Worm (Caenorhabditis elegans): ENCODE results near the gene pals-40.

The pals-40 gene

ce11 chrIII:1401497-1401990 lies 23.7 kb upstream of the pals-40 start, which contains the start of gene pals-19:
pals-19 (plus strand) TSS chrIII:1401940.
- no peak for TF ChIP-seq nhr-11 (tag; optimal IDR thresholded peaks at IDR 0.05)
- TF ChIP-seq fos-1 (tag; optimal IDR thresholded peaks at IDR 0.05) = peak; percentile 82
- TF ChIP-seq nhr-23 (tag; optimal IDR thresholded peaks at IDR 0.05) = no peak

ce11 chrIII:1399670-1400069 lies 21.9 kb upstream of the pals-40 start, which contains the start of gene pals-16:
pals-16 (plus strand) TSS chrIII:1399970.
- TF ChIP-seq nhr-10 (tag; optimal IDR thresholded peaks at IDR 0.05) (no peak), mbf-1 (tag; optimal IDR thresholded peaks at IDR 0.05) (no peak), nhr-25 (tag; optimal IDR thresholded peaks at IDR 0.05) (no peak), F13H6.1 (tag; optimal IDR thresholded peaks at IDR 0.05) (no peak), ceh-16 (tag; optimal IDR thresholded peaks at IDR 0.05) (no peak), blmp-1 (tag; optimal IDR thresholded peaks at IDR 0.05; ENCODE audit: insufficient read depth) (no peak), nhr-77 (tag; optimal IDR thresholded peaks at IDR 0.05) (no peak), Y55F3AM.14 (GFP tag; optimal IDR thresholded peaks at IDR 0.05) (no peak), ztf-4 (tag; optimal IDR thresholded peaks at IDR 0.05) (no peak), nhr-12 (tag; optimal IDR thresholded peaks at IDR 0.05) (no peak)

DNA sequence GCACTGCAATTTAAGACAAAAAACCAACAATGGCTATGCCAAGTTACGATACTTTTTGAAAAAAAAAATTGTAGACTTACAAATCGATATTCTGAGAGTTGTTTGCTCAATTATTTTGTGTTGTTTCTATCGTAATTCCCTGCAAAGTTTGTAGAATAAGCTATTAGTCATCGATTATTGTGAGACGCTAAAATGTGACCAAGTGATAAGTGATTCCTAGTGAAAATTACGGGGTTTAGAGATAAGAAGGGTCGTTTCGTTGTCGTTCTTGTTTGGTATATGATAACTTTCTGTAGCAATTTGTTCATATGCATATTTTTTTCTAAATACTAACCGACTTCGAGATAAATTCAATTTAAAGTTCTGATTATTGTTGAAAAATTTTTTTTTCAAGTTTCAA lies 20.4 kb upstream of the pals-40 start:
- TF ChIP-seq sma-9 (GFP tag; optimal IDR thresholded peaks at IDR 0.05) (peak; percentile 45), sma-9 (tag; optimal IDR thresholded peaks at IDR 0.05) (no peak), F13H6.1 (tag; optimal IDR thresholded peaks at IDR 0.05) (no peak), fos-1 (tag; optimal IDR thresholded peaks at IDR 0.05) (peak; percentile 91)

DNA sequence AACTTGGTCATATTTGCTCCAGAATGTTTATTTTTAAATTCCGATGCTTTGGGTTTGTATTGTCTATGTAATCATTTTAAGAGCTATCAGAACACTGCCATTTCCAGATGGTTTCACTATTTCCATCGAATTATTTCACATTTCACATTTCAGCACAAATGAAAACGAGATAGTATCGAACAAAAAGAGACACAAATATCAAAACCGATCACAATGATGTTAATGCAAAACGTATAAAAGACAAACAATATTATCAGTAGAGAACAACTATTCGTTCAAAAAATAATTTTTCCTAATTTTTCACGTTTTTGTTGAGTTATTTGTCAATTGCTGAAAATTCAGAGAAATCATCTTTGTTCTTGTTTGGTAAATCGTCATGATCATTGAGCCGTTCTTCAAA lies 17.6 kb upstream of the pals-40 start:
- TF ChIP-seq gmeb-1 (tag; optimal IDR thresholded peaks at IDR 0.05) = no peak
- peak; percentile 49 for TF ChIP-seq fos-1 (tag; optimal IDR thresholded peaks at IDR 0.05)
- TF ChIP-seq crh-2 (tag; optimal IDR thresholded peaks at IDR 0.05) = no peak
- no peak for TF ChIP-seq C34F6.9 (tag; optimal IDR thresholded peaks at IDR 0.05)

DNA sequence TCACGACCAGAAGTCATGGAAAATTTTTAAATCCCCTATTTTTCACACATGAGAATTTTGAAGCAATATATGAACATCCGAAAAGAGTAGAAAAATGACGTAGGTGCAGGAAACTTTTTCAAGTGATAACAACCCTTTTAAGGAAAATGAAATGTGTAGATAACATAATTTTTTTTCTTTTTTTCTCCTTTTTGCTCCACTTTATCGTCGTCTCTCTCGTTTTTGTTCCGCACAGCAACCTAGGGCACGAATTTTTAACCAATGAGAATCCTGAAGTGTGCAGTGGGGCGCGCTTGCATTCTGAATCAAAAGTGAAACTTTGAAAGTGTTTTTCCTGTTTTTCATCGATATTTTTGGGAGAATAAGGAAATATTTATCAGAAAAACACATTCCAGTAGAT lies 15.0 kb upstream of the pals-40 start:
- no peak for TF ChIP-seq nhr-77 (tag; optimal IDR thresholded peaks at IDR 0.05)
- no peak for TF ChIP-seq elt-3 (tag; optimal IDR thresholded peaks at IDR 0.05)
- no peak for TF ChIP-seq alr-1 (tag; optimal IDR thresholded peaks at IDR 0.05)
- TF ChIP-seq gmeb-1 (tag; optimal IDR thresholded peaks at IDR 0.05) = peak; percentile 21
- TF ChIP-seq sma-3 (GFP tag; optimal IDR thresholded peaks at IDR 0.05) = peak; percentile 26
- peak; percentile 6 for TF ChIP-seq F13H6.1 (tag; optimal IDR thresholded peaks at IDR 0.05)
- peak; percentile 44 for TF ChIP-seq crh-2 (tag; optimal IDR thresholded peaks at IDR 0.05)
- peak; percentile 2 for TF ChIP-seq sma-9 (GFP tag; optimal IDR thresholded peaks at IDR 0.05)
- TF ChIP-seq sma-9 (tag; optimal IDR thresholded peaks at IDR 0.05) = no peak
- peak; percentile 84 for TF ChIP-seq fos-1 (tag; optimal IDR thresholded peaks at IDR 0.05)
- no peak for TF ChIP-seq aly-2 (tag; optimal IDR thresholded peaks at IDR 0.05)
- no peak for TF ChIP-seq lin-11 (tag; optimal IDR thresholded peaks at IDR 0.05)
- no peak for TF ChIP-seq nhr-23 (tag; optimal IDR thresholded peaks at IDR 0.05)

- TF ChIP-seq unc-55 (GFP tag; optimal IDR thresholded peaks at IDR 0.05) = no peak
- no peak for TF ChIP-seq mbf-1 (tag; optimal IDR thresholded peaks at IDR 0.05)
- no peak for TF ChIP-seq egl-27 (tag; optimal IDR thresholded peaks at IDR 0.05)
Observed at ce11 chrIII:1391752-1392151, 13.9 kb upstream of the pals-40 start, which contains the start of gene pals-17. pals-17 (minus strand) TSS chrIII:1391852.

ce11 chrIII:1389988-1390387 lies 12.2 kb upstream of the pals-40 start:
- TF ChIP-seq mdl-1 (tag; optimal IDR thresholded peaks at IDR 0.05) (no peak), fos-1 (tag; optimal IDR thresholded peaks at IDR 0.05) (peak; percentile 98), crh-2 (tag; optimal IDR thresholded peaks at IDR 0.05) (peak; percentile 10), sma-9 (GFP tag; optimal IDR thresholded peaks at IDR 0.05) (peak; percentile 37), sma-9 (tag; optimal IDR thresholded peaks at IDR 0.05) (no peak), elt-1 (tag; optimal IDR thresholded peaks at IDR 0.05) (no peak)

Measured in whole organism, L2 larva.